Worm (Caenorhabditis elegans) whole organism, mixed stage, embryonic: ENCODE measurements around the gene srx-56.

ENCODE experiments used
- M03D4.4 ChIP-seq: sonication (generic microtip); optimal IDR thresholded peaks from 2 replicates; lab custom pipeline; 2017; ENCODE audit warnings: mild to moderate bottlenecking, missing genetic modification characterization, missing compliant biosample characterization
- blmp-1 ChIP-seq: fragments of 150-350 bp; optimal IDR thresholded peaks from 2 replicates; lab custom pipeline; 2014; ENCODE audit warnings: missing biosample characterization, missing genetic modification characterization
- ceh-39 ChIP-seq: fragments of 150-350 bp; optimal IDR thresholded peaks from 2 replicates; lab custom pipeline; 2014; ENCODE audit warnings: missing biosample characterization, missing genetic modification characterization
- ceh-43 ChIP-seq: fragments of 200-800 bp; sonication (Bioruptor generic); optimal IDR thresholded peaks from 2 replicates; lab custom pipeline; 2018; ENCODE audit warnings: mild to moderate bottlenecking, missing genetic modification characterization, moderate library complexity, missing compliant biosample characterization
- ceh-83 ChIP-seq: fragments of 200-800 bp; sonication (Bioruptor generic); optimal IDR thresholded peaks from 2 replicates; lab custom pipeline; 2018; ENCODE audit warnings: mild to moderate bottlenecking, missing genetic modification characterization, missing compliant biosample characterization
- ces-1 ChIP-seq: fragments of 150-350 bp; optimal IDR thresholded peaks from 2 replicates; lab custom pipeline; 2014; ENCODE audit warnings: missing biosample characterization, missing genetic modification reagents, missing genetic modification characterization
- cnd-1 ChIP-seq: fragments of 200-800 bp; sonication (Bioruptor generic); optimal IDR thresholded peaks from 2 replicates; lab custom pipeline; 2018; ENCODE audit warnings: mild to moderate bottlenecking, missing genetic modification characterization, missing compliant biosample characterization
- drap-1 ChIP-seq: fragments of 200-800 bp; sonication (Bioruptor generic); optimal IDR thresholded peaks from 3 replicates; lab custom pipeline; 2018; ENCODE audit warnings: mild to moderate bottlenecking, missing genetic modification characterization, missing compliant biosample characterization
- elt-1 ChIP-seq: sonication (generic microtip); optimal IDR thresholded peaks from 2 replicates; lab custom pipeline; 2017; ENCODE audit warnings: missing genetic modification characterization, mild to moderate bottlenecking, missing compliant biosample characterization, antibody characterized with exemption, moderate library complexity, borderline replicate concordance; ENCODE audit not compliant: insufficient read depth
- ham-2 ChIP-seq: fragments of 200-800 bp; sonication (Bioruptor generic); optimal IDR thresholded peaks from 2 replicates; lab custom pipeline; 2018; ENCODE audit warnings: mild to moderate bottlenecking, missing genetic modification characterization, missing compliant biosample characterization
- hlh-1 ChIP-seq: fragments of 150-350 bp; optimal IDR thresholded peaks from 2 replicates; lab custom pipeline; 2014; ENCODE audit warnings: missing biosample characterization, missing genetic modification reagents, missing genetic modification characterization
- lin-13 ChIP-seq: fragments of 150-350 bp; optimal IDR thresholded peaks from 2 replicates; lab custom pipeline; 2014; ENCODE audit warnings: missing biosample characterization, missing genetic modification characterization
- lin-32 ChIP-seq: fragments of 200-800 bp; sonication (Bioruptor generic); optimal IDR thresholded peaks from 2 replicates; lab custom pipeline; 2018; ENCODE audit warnings: mild to moderate bottlenecking, missing genetic modification characterization, missing compliant biosample characterization
- lsy-2 ChIP-seq: fragments of 150-350 bp; optimal IDR thresholded peaks from 2 replicates; lab custom pipeline; 2014; ENCODE audit warnings: missing biosample characterization, missing genetic modification characterization
- mab-5 ChIP-seq: fragments of 150-350 bp; optimal IDR thresholded peaks from 2 replicates; lab custom pipeline; 2014; ENCODE audit warnings: missing biosample characterization, missing genetic modification characterization
- nhr-12 ChIP-seq: fragments of 150-350 bp; optimal IDR thresholded peaks from 2 replicates; lab custom pipeline; 2014; ENCODE audit warnings: missing biosample characterization, missing genetic modification characterization
- nhr-2 ChIP-seq: fragments of 150-350 bp; optimal IDR thresholded peaks from 2 replicates; lab custom pipeline; 2014; ENCODE audit warnings: missing biosample characterization, missing genetic modification characterization
- nhr-237 ChIP-seq: fragments of 150-350 bp; optimal IDR thresholded peaks from 2 replicates; lab custom pipeline; 2014; ENCODE audit warnings: missing biosample characterization, missing genetic modification characterization
- nhr-28 ChIP-seq: fragments of 150-350 bp; optimal IDR thresholded peaks from 2 replicates; lab custom pipeline; 2014; ENCODE audit warnings: missing biosample characterization, missing genetic modification characterization
- nhr-76 ChIP-seq: sonication (generic microtip); optimal IDR thresholded peaks from 2 replicates; lab custom pipeline; 2017; ENCODE audit warnings: missing biosample characterization, missing genetic modification characterization
- pha-4 ChIP-seq: fragments of 150-350 bp; optimal IDR thresholded peaks from 2 replicates; lab custom pipeline; 2018; ENCODE audit warnings: missing biosample characterization, missing genetic modification reagents, missing genetic modification characterization
- sem-2 ChIP-seq: fragments of 200-800 bp; sonication (Bioruptor generic); optimal IDR thresholded peaks from 2 replicates; lab custom pipeline; 2018; ENCODE audit warnings: mild to moderate bottlenecking, missing genetic modification characterization, missing compliant biosample characterization
- snpc-4 ChIP-seq: fragments of 150-350 bp; optimal IDR thresholded peaks from 2 replicates; lab custom pipeline; 2014; ENCODE audit warnings: missing biosample characterization, missing genetic modification characterization
- sptf-1 ChIP-seq: sonication (generic microtip); optimal IDR thresholded peaks from 2 replicates; lab custom pipeline; 2017; ENCODE audit warnings: mild to moderate bottlenecking, missing genetic modification characterization, moderate library complexity, missing compliant biosample characterization
- tbx-8 ChIP-seq: fragments of 200-800 bp; sonication (Bioruptor generic); optimal IDR thresholded peaks from 2 replicates; lab custom pipeline; 2018; ENCODE audit warnings: mild to moderate bottlenecking, missing genetic modification characterization, moderate library complexity, missing compliant biosample characterization
- unc-120 ChIP-seq: sonication (generic microtip); optimal IDR thresholded peaks from 2 replicates; lab custom pipeline; 2017; ENCODE audit warnings: missing genetic modification characterization, missing compliant biosample characterization; ENCODE audit not compliant: poor library complexity, severe bottlenecking
- unc-62 ChIP-seq: fragments of 150-350 bp; optimal IDR thresholded peaks from 2 replicates; lab custom pipeline; 2014; ENCODE audit warnings: missing biosample characterization, missing genetic modification reagents, missing genetic modification characterization
- zip-8 ChIP-seq: fragments of 150-350 bp; optimal IDR thresholded peaks from 2 replicates; lab custom pipeline; 2014; ENCODE audit warnings: missing biosample characterization, missing genetic modification characterization
- ztf-11 ChIP-seq: fragments of 150-350 bp; optimal IDR thresholded peaks from 2 replicates; lab custom pipeline; 2014; ENCODE audit warnings: missing biosample characterization, missing genetic modification characterization

Gene srx-56

ce11 chrV:7356684-7357083 is 17.5 kb upstream of the srx-56 start, which contains the start of gene C03G6.21:
Gene C03G6.21 (minus strand): TSS chrV:7356784.
- TF ChIP-seq lin-32 (no peak), ceh-39 (tag; lab: Kevin White, UChicago) (no peak), ces-1 (GFP tag; lab: Kevin White, UChicago) (no peak), ceh-83 (no peak), nhr-28 (tag; lab: Kevin White, UChicago) (no peak), lin-13 (tag; lab: Kevin White, UChicago) (no peak), unc-62 (no peak)

DNA sequence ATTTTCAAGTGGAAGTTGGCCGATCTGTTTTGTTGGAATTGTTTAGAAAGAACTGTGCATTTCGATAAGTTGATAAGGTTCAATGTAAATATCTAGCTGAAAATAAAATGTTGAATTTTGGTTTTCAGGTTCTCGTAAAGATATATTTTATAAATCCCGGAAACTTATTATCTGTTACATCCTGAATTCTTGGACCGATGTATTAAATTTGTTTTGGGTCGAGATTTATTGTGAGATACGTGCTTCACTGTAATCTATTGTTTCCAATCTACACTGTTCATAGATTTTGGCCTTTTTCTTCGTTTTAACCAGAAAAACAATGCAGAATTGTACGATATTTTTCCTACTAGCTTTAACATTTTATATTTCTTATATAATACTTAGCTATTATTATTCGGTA is 17.1 kb upstream of the srx-56 start, which contains the start of gene C03G6.6:
Gene C03G6.6, plus strand, starts transcription at position 301 of the 400 bp plus-strand sequence.
- no peak for TF ChIP-seq ztf-11
- TF ChIP-seq nhr-12 (tag; lab: Kevin White, UChicago): no peak
- no peak for TF ChIP-seq mab-5
- TF ChIP-seq zip-8 (tag; lab: Kevin White, UChicago): no peak
- no peak for TF ChIP-seq drap-1 (GFP tag; lab: Kevin White, UChicago)
- no peak for TF ChIP-seq M03D4.4
- TF ChIP-seq tbx-8 (GFP tag; lab: Kevin White, UChicago): no peak

DNA sequence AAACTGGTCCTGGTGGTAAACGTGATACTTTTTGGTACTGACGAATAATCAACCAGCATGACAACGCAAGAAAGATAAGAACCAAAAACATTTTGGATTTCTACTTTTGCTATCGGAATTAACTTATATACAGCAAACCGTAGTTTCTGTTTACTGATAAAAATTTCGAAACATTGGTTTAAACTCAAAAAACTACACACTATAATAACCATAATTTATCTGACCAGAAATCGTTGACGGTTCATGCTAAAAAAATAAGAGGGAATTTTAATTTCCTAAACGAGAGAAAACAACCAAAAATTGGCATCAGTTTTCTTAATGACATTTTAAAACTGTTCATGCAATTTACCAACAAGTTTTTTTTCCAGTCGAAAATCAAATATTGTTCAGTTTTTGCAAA is 12.5 kb upstream of the srx-56 start, which contains the start of gene cyp-35A1:
Gene cyp-35A1, minus strand, starts transcription at position 101 of the 400 bp plus-strand sequence.
- TF ChIP-seq nhr-76 (tag; lab: Kevin White, UChicago) (no peak), tbx-8 (GFP tag; lab: Kevin White, UChicago) (no peak), ceh-43 (no peak), ham-2 (GFP tag; lab: Kevin White, UChicago) (no peak), unc-120 (no peak), unc-62 (no peak), nhr-237 (tag; lab: Kevin White, UChicago) (no peak), cnd-1 (no peak), sem-2 (GFP tag; lab: Kevin White, UChicago) (no peak)

DNA sequence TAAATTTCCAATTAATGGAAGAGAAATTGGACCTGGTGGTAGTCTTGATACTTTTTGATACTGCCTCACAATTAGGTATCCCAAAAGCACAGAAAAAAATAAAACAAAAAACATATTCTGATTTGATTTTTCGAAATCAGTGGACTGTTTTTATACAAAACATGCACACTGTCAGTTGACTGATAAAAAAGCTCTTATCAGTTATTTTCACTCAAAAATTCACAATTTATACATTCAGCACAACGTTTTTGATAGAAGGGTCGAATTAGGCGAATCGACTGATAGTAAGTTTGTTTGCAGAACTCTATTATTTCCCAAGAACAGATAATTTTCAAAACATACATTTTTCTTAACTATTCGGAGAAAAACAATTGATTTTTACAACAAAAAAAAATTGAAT is 10.1 kb upstream of the srx-56 start, which contains the start of gene cyp-35A2:
Gene cyp-35A2, minus strand, starts transcription at position 124 of the 400 bp plus-strand sequence.
- TF ChIP-seq ceh-39 (tag; lab: Kevin White, UChicago): no peak

- no peak for TF ChIP-seq lsy-2 (tag; lab: Kevin White, UChicago)
- TF ChIP-seq sem-2 (GFP tag; lab: Kevin White, UChicago): no peak
- TF ChIP-seq elt-1 (tag; lab: Kevin White, UChicago): no peak
- no peak for TF ChIP-seq snpc-4 (tag; lab: Kevin White, UChicago)
- TF ChIP-seq nhr-2 (tag; lab: Kevin White, UChicago): no peak
- TF ChIP-seq lin-13 (tag; lab: Kevin White, UChicago): no peak
- no peak for TF ChIP-seq blmp-1 (tag; lab: Kevin White, UChicago)
- TF ChIP-seq sptf-1: no peak
- TF ChIP-seq zip-8 (tag; lab: Kevin White, UChicago): no peak
- no peak for TF ChIP-seq pha-4
- no peak for TF ChIP-seq hlh-1 (tag; lab: Kevin White, UChicago)
- TF ChIP-seq ceh-83: no peak
Measured at ce11 chrV:7364951-7365350, 9.2 kb upstream of the srx-56 start, which contains the start of gene exc-13. Gene exc-13 (plus strand): TSS chrV:7365251.

DNA sequence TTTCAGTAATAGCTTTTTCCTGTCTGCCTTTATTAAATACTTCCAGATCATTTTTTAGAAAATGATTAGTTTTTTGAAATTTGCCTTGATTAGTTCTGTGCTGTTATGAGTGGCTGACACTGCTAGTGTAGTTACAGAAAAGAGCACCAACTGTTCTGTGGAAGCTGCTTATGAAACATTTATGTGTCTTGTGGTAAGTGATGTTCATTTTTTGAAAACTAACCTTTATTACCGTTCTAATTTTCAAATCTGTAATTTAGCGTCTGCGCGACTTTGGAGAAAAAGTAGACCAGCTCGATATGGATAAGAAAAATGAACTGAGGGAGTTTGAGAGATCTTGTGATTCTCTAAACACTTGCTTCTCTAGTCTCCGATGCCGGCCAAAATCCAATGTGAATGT is 4.6 kb upstream of the srx-56 start, which contains the start of gene srj-14:
Gene srj-14, plus strand, starts transcription at position 131 of the 400 bp plus-strand sequence.
- TF ChIP-seq sem-2 (GFP tag; lab: Kevin White, UChicago) (no peak), cnd-1 (no peak), M03D4.4 (no peak), sptf-1 (no peak)

DNA sequence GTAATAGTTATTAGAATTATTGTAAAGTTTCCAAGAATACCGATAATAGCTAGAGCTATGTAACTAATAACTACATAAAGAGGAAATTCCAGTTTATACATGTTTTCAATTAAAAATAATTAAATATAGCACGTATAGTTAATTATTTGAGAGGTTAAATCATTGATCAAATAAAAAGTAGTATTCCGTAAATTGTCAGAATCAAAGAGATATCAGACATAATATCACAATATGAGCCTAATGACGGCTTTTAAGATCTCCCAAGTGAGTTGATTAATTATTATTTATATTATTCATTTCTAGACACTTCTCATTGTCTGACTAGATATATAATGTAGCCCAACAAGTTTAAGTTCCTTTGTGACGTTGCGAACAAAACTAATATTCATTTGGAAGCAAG is 5.2 kb downstream of the srx-56 start, which contains the start of gene srsx-24:
Gene srsx-24, minus strand, starts transcription at position 101 of the 400 bp plus-strand sequence.
- TF ChIP-seq lin-13 (tag; lab: Kevin White, UChicago) (no peak), pha-4 (no peak), elt-1 (tag; lab: Kevin White, UChicago) (no peak), ham-2 (GFP tag; lab: Kevin White, UChicago) (no peak)
